Worm (Caenorhabditis elegans): ENCODE results near the gene T25B2.4.
A peak's percentile ranks its signal among the peaks of the same experiment; 100 is the strongest.

Gene T25B2.4

ce11 chrX:6207687-6208088, 29.6 kb downstream of the T25B2.4 start, which contains the start of gene T13C5.6 (continued):
- TF ChIP-seq gmeb-2 (tag; optimal IDR thresholded peaks at IDR 0.05) (peak; percentile 98), pros-1 (tag; optimal IDR thresholded peaks at IDR 0.05) (peak; percentile 66), unc-86 (tag; optimal IDR thresholded peaks at IDR 0.05) (peak; percentile 97), nfya-1 (tag; optimal IDR thresholded peaks at IDR 0.05) (peak; percentile 86), mec-3 (tag; optimal IDR thresholded peaks at IDR 0.05; ENCODE audit: borderline replicate concordance) (peak; percentile 97), ztf-16 (tag; optimal IDR thresholded peaks at IDR 0.05) (peak; percentile 98), hlh-13 (GFP tag; optimal IDR thresholded peaks at IDR 0.05) (peak; percentile 96), F13H6.1 (tag; optimal IDR thresholded peaks at IDR 0.05) (peak; percentile 96), ets-4 (tag; optimal IDR thresholded peaks at IDR 0.05) (peak; percentile 96), sdc-2 (tag; optimal IDR thresholded peaks at IDR 0.05) (peak; percentile 94), ceh-22 (tag; optimal IDR thresholded peaks at IDR 0.05) (peak; percentile 58), syd-9 (tag; optimal IDR thresholded peaks at IDR 0.05) (peak; percentile 97), nhr-11 (tag; optimal IDR thresholded peaks at IDR 0.05) (no peak), ahr-1 (tag; optimal IDR thresholded peaks at IDR 0.05) (peak; percentile 93), odd-2 (tag; optimal IDR thresholded peaks at IDR 0.05) (peak; percentile 74), ref-2 (tag; optimal IDR thresholded peaks at IDR 0.05) (peak; percentile 98), pag-3 (tag; optimal IDR thresholded peaks at IDR 0.05; ENCODE audit: borderline replicate concordance) (peak; percentile 96), pqm-1 (tag; optimal IDR thresholded peaks at IDR 0.05) (peak; percentile 92), ttx-3 (tag; optimal IDR thresholded peaks at IDR 0.05) (peak; percentile 95), ceh-14 (tag; optimal IDR thresholded peaks at IDR 0.05) (peak; percentile 97), ceh-48 (tag; optimal IDR thresholded peaks at IDR 0.05) (peak; percentile 93), lim-6 (tag; optimal IDR thresholded peaks at IDR 0.05) (peak; percentile 96), zip-5 (tag; optimal IDR thresholded peaks at IDR 0.05) (peak; percentile 91), eyg-1 (tag; optimal IDR thresholded peaks at IDR 0.05) (peak; percentile 97), sox-4 (tag; optimal IDR thresholded peaks at IDR 0.05) (peak; percentile 99), elt-4 (tag; optimal IDR thresholded peaks at IDR 0.05) (peak; percentile 95), ceh-19 (GFP tag; optimal IDR thresholded peaks at IDR 0.05) (peak; percentile 97), ceh-31 (tag; optimal IDR thresholded peaks at IDR 0.05) (peak; percentile 97), nhr-232 (tag; optimal IDR thresholded peaks at IDR 0.05) (peak; percentile 96), ceh-2 (tag; optimal IDR thresholded peaks at IDR 0.05) (peak; percentile 98), madf-2 (tag; optimal IDR thresholded peaks at IDR 0.05) (peak; percentile 95), dve-1 (tag; optimal IDR thresholded peaks at IDR 0.05) (peak; percentile 94), tbx-7 (tag; optimal IDR thresholded peaks at IDR 0.05) (peak; percentile 89), fkh-10 (GFP tag; optimal IDR thresholded peaks at IDR 0.05) (peak; percentile 82), pha-2 (tag; optimal IDR thresholded peaks at IDR 0.05) (peak; percentile 95), pha-4 (tag; optimal IDR thresholded peaks at IDR 0.05) (no peak), C08G9.2 (tag; optimal IDR thresholded peaks at IDR 0.05) (peak; percentile 95), fax-1 (tag; optimal IDR thresholded peaks at IDR 0.05) (peak; percentile 97), elt-2 (tag; optimal IDR thresholded peaks at IDR 0.05) (peak; percentile 98), hlh-8 (tag; optimal IDR thresholded peaks at IDR 0.05) (peak; percentile 97), T23F11.4 (GFP tag; optimal IDR thresholded peaks at IDR 0.05) (peak; percentile 97), ceh-6 (GFP tag; optimal IDR thresholded peaks at IDR 0.05) (peak; percentile 98), hlh-6 (tag; optimal IDR thresholded peaks at IDR 0.05) (peak; percentile 98), Y22D7AL.16 (tag; optimal IDR thresholded peaks at IDR 0.05) (peak; percentile 95), tbx-2 (tag; optimal IDR thresholded peaks at IDR 0.05) (peak; percentile 98), hlh-30 (tag; optimal IDR thresholded peaks at IDR 0.05; ENCODE audit: insufficient read depth) (peak; percentile 62), hlh-15 (tag; optimal IDR thresholded peaks at IDR 0.05) (peak; percentile 99), fkh-6 (tag; optimal IDR thresholded peaks at IDR 0.05) (peak; percentile 97), ceh-30 (tag; optimal IDR thresholded peaks at IDR 0.05) (peak; percentile 97)
